Worm (Caenorhabditis elegans) whole organism, L2 larva: Measurements from ENCODE around the gene nhr-138.

ENCODE experiments used
- R02D3.7 ChIP-seq: fragments of 150-350 bp; optimal IDR thresholded peaks from 2 replicates; lab custom pipeline; 2014; ENCODE audit warnings: missing biosample characterization, missing genetic modification characterization
- dmd-4 ChIP-seq: sonication (generic microtip); optimal IDR thresholded peaks from 2 replicates; lab custom pipeline; 2017; ENCODE audit warnings: missing biosample characterization, missing genetic modification characterization
- elt-1 ChIP-seq: fragments of 150-350 bp; optimal IDR thresholded peaks from 2 replicates; lab custom pipeline; 2014; ENCODE audit warnings: missing biosample characterization, missing genetic modification characterization
- fos-1 ChIP-seq: fragments of 150-350 bp; optimal IDR thresholded peaks from 2 replicates; lab custom pipeline; 2014; ENCODE audit warnings: missing biosample characterization, missing genetic modification characterization
- mdl-1 ChIP-seq, 2 experiments: fragments of 150-350 bp in 1 of 2; sonication (generic microtip) in 1 of 2; optimal IDR thresholded peaks; 2 replicates each; lab custom pipeline; 2017; ENCODE audit warnings: missing biosample characterization in 2 of 2, missing genetic modification characterization in 2 of 2
- nhr-12 ChIP-seq: fragments of 150-350 bp; optimal IDR thresholded peaks from 2 replicates; lab custom pipeline; 2014; ENCODE audit warnings: missing biosample characterization, missing genetic modification characterization
- nhr-237 ChIP-seq: fragments of 150-350 bp; optimal IDR thresholded peaks from 2 replicates; lab custom pipeline; 2014; ENCODE audit warnings: missing biosample characterization, missing genetic modification characterization
- nhr-25 ChIP-seq: fragments of 150-350 bp; sonication (generic microtip); optimal IDR thresholded peaks from 3 replicates; lab custom pipeline; 2014; ENCODE audit warnings: missing biosample characterization, missing genetic modification characterization
- peb-1 ChIP-seq: fragments of 150-350 bp; optimal IDR thresholded peaks from 2 replicates; lab custom pipeline; 2014; ENCODE audit warnings: missing biosample characterization, missing genetic modification characterization
- snpc-4 ChIP-seq: fragments of 150-350 bp; optimal IDR thresholded peaks from 2 replicates; lab custom pipeline; 2014; ENCODE audit warnings: missing biosample characterization, missing genetic modification characterization
- unc-39 ChIP-seq: fragments of 150-350 bp; optimal IDR thresholded peaks from 2 replicates; lab custom pipeline; 2014; ENCODE audit warnings: missing biosample characterization, missing genetic modification characterization
- zag-1 ChIP-seq: fragments of 150-350 bp; optimal IDR thresholded peaks from 2 replicates; lab custom pipeline; 2014; ENCODE audit warnings: missing biosample characterization, missing genetic modification characterization

DNA sequence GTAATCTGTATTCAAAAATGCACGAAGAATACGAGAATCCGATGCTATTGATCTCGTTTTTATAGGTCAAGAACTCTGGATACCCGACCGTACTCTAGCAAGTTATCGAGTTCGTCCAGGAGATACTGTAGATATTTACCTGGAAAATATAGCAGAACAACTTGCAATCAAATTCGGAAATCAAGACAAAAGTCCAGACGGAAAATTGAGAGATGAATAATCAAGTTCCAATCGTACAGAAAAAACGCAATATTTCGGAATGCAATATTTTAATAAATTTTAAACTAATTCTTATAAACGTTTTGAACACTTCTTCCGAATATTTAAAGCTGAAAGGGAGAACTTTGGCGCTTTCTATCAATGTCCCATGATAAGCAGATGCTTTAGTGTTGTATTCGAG, 13.9 kb downstream of the nhr-138 start:
- TF ChIP-seq nhr-237 (tag; lab: Kevin White, UChicago) = no peak
- no peak for TF ChIP-seq mdl-1 (tag; optimal IDR thresholded peaks at IDR 0.05; lab: Kevin White, UChicago)
- no peak for TF ChIP-seq snpc-4
- TF ChIP-seq zag-1 = no peak
- no peak for TF ChIP-seq elt-1 (tag; lab: Kevin White, UChicago)
- TF ChIP-seq R02D3.7 = no peak
- TF ChIP-seq nhr-25 (tag; lab: Kevin White, UChicago) = no peak
- no peak for TF ChIP-seq peb-1 (tag; lab: Kevin White, UChicago)
- TF ChIP-seq dmd-4 = no peak
- TF ChIP-seq fos-1 = no peak
- no peak for TF ChIP-seq nhr-12 (tag; lab: Kevin White, UChicago)
- no peak for TF ChIP-seq unc-39 (tag; lab: Kevin White, UChicago)
